Worm (Caenorhabditis elegans): Measurements from ENCODE around the gene nlp-58.
A peak's percentile ranks its signal among the peaks of the same experiment; 100 is the strongest.

nlp-58 gene

DNA sequence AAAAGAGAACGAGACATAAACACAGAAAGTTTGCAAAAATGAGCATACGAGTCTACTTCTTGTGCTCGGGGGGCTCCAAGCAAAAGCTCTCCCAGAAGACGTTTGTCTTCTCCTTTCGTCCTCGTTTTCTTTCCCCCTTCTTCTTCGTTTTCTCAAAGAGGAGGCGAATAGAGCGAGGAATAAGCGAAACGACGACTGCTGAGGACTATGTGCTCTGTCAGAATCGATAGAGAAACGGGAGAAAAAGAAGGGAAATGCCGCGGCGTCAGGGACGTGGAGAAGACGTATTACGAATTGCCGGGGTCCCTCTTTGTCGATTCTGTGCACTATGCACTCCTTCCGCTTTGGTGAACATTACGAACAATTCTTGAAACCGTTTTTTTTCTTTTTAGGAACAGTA lies 29.7 kb upstream of the nlp-58 start (continued):
- TF ChIP-seq aly-2 (tag; optimal IDR thresholded peaks at IDR 0.05) (no peak), blmp-1 (tag; optimal IDR thresholded peaks at IDR 0.05; ENCODE audit: insufficient read depth) (no peak), Y55F3AM.14 (GFP tag; optimal IDR thresholded peaks at IDR 0.05) (no peak), ceh-16 (tag; optimal IDR thresholded peaks at IDR 0.05) (no peak), nhr-237 (tag; optimal IDR thresholded peaks at IDR 0.05) (no peak), egl-27 (tag; optimal IDR thresholded peaks at IDR 0.05) (no peak), ztf-1 (GFP tag; conservative IDR thresholded peaks at IDR 0.05) (no peak), lin-39 (tag; optimal IDR thresholded peaks at IDR 0.05) (no peak), dmd-4 (tag; optimal IDR thresholded peaks at IDR 0.05) (no peak), fos-1 (tag; optimal IDR thresholded peaks at IDR 0.05) (no peak), skn-1 (tag; optimal IDR thresholded peaks at IDR 0.05) (no peak), nhr-6 (tag; optimal IDR thresholded peaks at IDR 0.05) (no peak), nhr-129 (tag; optimal IDR thresholded peaks at IDR 0.05) (peak; percentile 33), mbf-1 (tag; optimal IDR thresholded peaks at IDR 0.05) (no peak), alr-1 (tag; optimal IDR thresholded peaks at IDR 0.05) (no peak), lin-11 (tag; optimal IDR thresholded peaks at IDR 0.05) (no peak), unc-62 (GFP tag; optimal IDR thresholded peaks at IDR 0.05) (no peak), snpc-4 (tag; optimal IDR thresholded peaks at IDR 0.05) (no peak), nhr-11 (tag; optimal IDR thresholded peaks at IDR 0.05) (no peak), unc-55 (GFP tag; optimal IDR thresholded peaks at IDR 0.05) (peak; percentile 80), F13H6.1 (tag; optimal IDR thresholded peaks at IDR 0.05) (no peak), nhr-21 (tag; optimal IDR thresholded peaks at IDR 0.05) (no peak), zag-1 (tag; optimal IDR thresholded peaks at IDR 0.05) (peak; percentile 22), ama-1 (optimal IDR thresholded peaks at IDR 0.05) (no peak)

DNA sequence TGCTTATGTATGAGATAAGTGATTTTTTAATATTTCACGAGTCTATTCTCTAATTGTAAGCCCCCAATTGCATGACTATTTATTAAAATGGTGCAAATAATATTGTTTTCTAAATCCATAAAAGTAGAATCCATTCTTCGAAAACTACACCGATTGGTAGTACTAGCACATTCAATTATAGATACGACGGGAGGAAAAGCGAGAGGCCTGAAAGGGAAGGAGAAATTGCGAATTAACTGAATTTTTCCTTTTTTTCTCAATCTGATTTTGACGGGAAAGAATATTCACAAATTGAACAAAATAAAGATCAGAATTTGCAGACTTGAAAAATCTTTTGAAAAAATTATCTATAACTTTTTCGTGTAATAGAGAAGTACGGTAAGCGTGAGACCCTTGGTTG lies 28.5 kb upstream of the nlp-58 start:
- TF ChIP-seq ama-1 (optimal IDR thresholded peaks at IDR 0.05) (no peak), alr-1 (tag; optimal IDR thresholded peaks at IDR 0.05) (no peak), blmp-1 (tag; optimal IDR thresholded peaks at IDR 0.05; ENCODE audit: insufficient read depth) (no peak), ztf-11 (tag; optimal IDR thresholded peaks at IDR 0.05) (no peak), peb-1 (tag; optimal IDR thresholded peaks at IDR 0.05) (no peak), unc-55 (GFP tag; optimal IDR thresholded peaks at IDR 0.05) (no peak)

DNA sequence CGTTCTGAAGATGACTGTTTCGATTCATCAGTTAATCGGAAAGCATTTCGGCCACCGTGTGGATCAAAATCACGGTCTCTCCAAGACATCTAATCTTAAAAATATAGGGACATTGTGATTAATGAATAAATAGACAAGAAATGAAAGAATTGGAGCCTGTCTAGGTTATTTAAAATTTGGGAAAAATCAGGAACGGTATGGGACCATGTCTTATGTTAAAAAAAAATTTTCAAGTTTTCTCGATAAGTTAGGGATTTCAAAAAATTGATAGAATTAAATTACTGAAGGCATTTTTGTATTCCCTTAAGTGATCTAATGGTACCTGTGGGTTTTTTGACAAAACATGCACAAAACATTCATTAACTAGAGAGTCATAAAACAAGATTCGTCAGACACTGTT lies 27.4 kb upstream of the nlp-58 start, which contains the start of gene unc-41:
TSS of gene unc-41 (minus strand) at position 101 of the 400 bp plus-strand sequence.
- TF ChIP-seq crh-2 (tag; optimal IDR thresholded peaks at IDR 0.05) (no peak), dmd-4 (tag; optimal IDR thresholded peaks at IDR 0.05) (no peak), egl-27 (tag; optimal IDR thresholded peaks at IDR 0.05) (no peak)

DNA sequence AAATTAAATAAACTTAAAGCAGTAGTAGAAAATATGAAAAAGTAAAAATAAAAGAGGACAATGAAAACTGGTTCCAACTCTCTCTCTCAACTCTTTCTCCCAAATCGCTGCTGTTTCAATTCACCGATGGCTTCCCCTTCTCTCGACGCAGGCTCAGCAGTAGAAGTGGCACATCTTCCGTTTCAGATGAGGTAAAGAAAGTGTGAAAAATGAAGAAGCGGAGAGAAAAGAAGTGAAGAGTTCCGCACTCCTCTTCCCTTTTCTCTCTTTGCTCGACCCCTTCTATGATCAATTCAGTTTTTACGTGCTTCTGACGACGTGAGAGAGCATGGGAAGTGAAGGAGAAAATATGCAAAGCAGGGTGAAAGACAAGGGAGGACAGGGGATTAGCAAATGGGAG lies 25.5 kb upstream of the nlp-58 start:
- peak; percentile 23 for TF ChIP-seq zag-1 (tag; optimal IDR thresholded peaks at IDR 0.05)
- peak; percentile 39 for TF ChIP-seq nhr-129 (tag; optimal IDR thresholded peaks at IDR 0.05)
- peak; percentile 52 for TF ChIP-seq C34F6.9 (tag; optimal IDR thresholded peaks at IDR 0.05)
- no peak for TF ChIP-seq F13H6.1 (tag; optimal IDR thresholded peaks at IDR 0.05)
- TF ChIP-seq mbf-1 (tag; optimal IDR thresholded peaks at IDR 0.05), result no peak
- TF ChIP-seq lsy-2 (tag; optimal IDR thresholded peaks at IDR 0.05), result peak in 1 of 2 experiments; percentile 17
- TF ChIP-seq unc-62 (GFP tag; optimal IDR thresholded peaks at IDR 0.05), result no peak
- peak; percentile 58 for TF ChIP-seq unc-55 (GFP tag; optimal IDR thresholded peaks at IDR 0.05)
- TF ChIP-seq fos-1 (tag; optimal IDR thresholded peaks at IDR 0.05), result peak; percentile 5

DNA sequence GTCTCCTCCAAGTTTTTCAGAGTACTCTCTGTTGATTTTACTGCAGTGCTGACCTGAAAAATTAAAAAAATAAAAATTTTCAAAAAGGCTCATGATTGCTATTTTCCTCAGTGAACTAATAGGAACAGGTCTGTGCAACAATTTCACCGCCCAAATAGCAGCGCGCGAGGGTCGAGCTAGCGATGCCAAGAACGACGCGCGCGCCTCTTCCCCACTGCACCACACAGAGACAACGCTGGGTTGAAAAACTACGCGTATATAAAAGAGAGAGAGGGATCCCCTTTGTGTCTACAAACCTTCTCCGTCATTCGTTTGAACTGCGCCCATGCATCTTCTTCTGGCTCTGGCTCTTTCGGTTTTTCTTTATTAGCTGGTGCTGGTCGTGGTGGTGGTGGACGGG lies 21.4 kb upstream of the nlp-58 start:
- TF ChIP-seq egl-27 (tag; optimal IDR thresholded peaks at IDR 0.05) (peak; percentile 40), dmd-4 (tag; optimal IDR thresholded peaks at IDR 0.05) (no peak), nhr-10 (tag; optimal IDR thresholded peaks at IDR 0.05) (no peak), nhr-129 (tag; optimal IDR thresholded peaks at IDR 0.05) (peak; percentile 81), nhr-11 (tag; optimal IDR thresholded peaks at IDR 0.05) (peak; percentile 38), ztf-4 (tag; optimal IDR thresholded peaks at IDR 0.05) (peak; percentile 40), fos-1 (tag; optimal IDR thresholded peaks at IDR 0.05) (peak; percentile 32), mab-5 (tag; optimal IDR thresholded peaks at IDR 0.05) (peak; percentile 75), crh-2 (tag; optimal IDR thresholded peaks at IDR 0.05) (peak; percentile 61), ceh-16 (tag; optimal IDR thresholded peaks at IDR 0.05) (peak; percentile 12), sem-4 (tag; optimal IDR thresholded peaks at IDR 0.05) (peak; percentile 6), mbf-1 (tag; optimal IDR thresholded peaks at IDR 0.05) (no peak), sma-9 (GFP tag; optimal IDR thresholded peaks at IDR 0.05) (peak; percentile 80), sma-9 (tag; optimal IDR thresholded peaks at IDR 0.05) (no peak), C34F6.9 (tag; optimal IDR thresholded peaks at IDR 0.05) (peak; percentile 41), alr-1 (tag; optimal IDR thresholded peaks at IDR 0.05) (no peak), ZK546.5 (tag; optimal IDR thresholded peaks at IDR 0.05) (no peak), sma-3 (GFP tag; optimal IDR thresholded peaks at IDR 0.05) (peak; percentile 51), mdl-1 (tag; optimal IDR thresholded peaks at IDR 0.05) (peak in 1 of 2 experiments; percentile 10), zag-1 (tag; optimal IDR thresholded peaks at IDR 0.05) (peak; percentile 52), unc-55 (GFP tag; optimal IDR thresholded peaks at IDR 0.05) (peak; percentile 83), nhr-25 (tag; optimal IDR thresholded peaks at IDR 0.05) (no peak), ztf-11 (tag; optimal IDR thresholded peaks at IDR 0.05) (peak; percentile 24), F13H6.1 (tag; optimal IDR thresholded peaks at IDR 0.05) (peak; percentile 77), Y55F3AM.14 (GFP tag; optimal IDR thresholded peaks at IDR 0.05) (peak; percentile 53), lin-11 (tag; optimal IDR thresholded peaks at IDR 0.05) (peak; percentile 34), nhr-21 (tag; optimal IDR thresholded peaks at IDR 0.05) (peak; percentile 25), ztf-1 (GFP tag; conservative IDR thresholded peaks at IDR 0.05) (no peak), nhr-6 (tag; optimal IDR thresholded peaks at IDR 0.05) (peak; percentile 28), nhr-23 (tag; optimal IDR thresholded peaks at IDR 0.05) (no peak), lin-13 (GFP tag; optimal IDR thresholded peaks at IDR 0.05) (peak; percentile 72), snpc-4 (tag; optimal IDR thresholded peaks at IDR 0.05) (peak; percentile 30), nhr-237 (tag; optimal IDR thresholded peaks at IDR 0.05) (no peak), lsy-2 (tag; optimal IDR thresholded peaks at IDR 0.05) (peak; percentile 55 to 58), ama-1 (optimal IDR thresholded peaks at IDR 0.05) (no peak)
